Fruit fly (Drosophila melanogaster) whole organism, wandering third instar larva: ENCODE measurements around the gene ATbp.

Experiments
- Abd-B ChIP-seq: fragments of >200 bp; optimal IDR thresholded peaks from 2 replicates; lab custom pipeline; 2017; ENCODE audit warnings: missing biosample characterization, missing genetic modification characterization
- CG32264 ChIP-seq: fragments of 200-800 bp; sonication (Bioruptor generic); optimal IDR thresholded peaks from 2 replicates; lab custom pipeline; 2016; ENCODE audit warnings: missing biosample characterization, missing genetic modification characterization
- CrebA ChIP-seq: fragments of 200-800 bp; sonication (Bioruptor generic); optimal IDR thresholded peaks from 2 replicates; lab custom pipeline; 2016; ENCODE audit warnings: missing biosample characterization, mild to moderate bottlenecking, missing genetic modification characterization, borderline replicate concordance
- HLH106 ChIP-seq: fragments of 200-800 bp; optimal IDR thresholded peaks from 3 replicates; lab custom pipeline; 2019; ENCODE audit warnings: missing biosample characterization, mild to moderate bottlenecking, missing genetic modification characterization, moderate library complexity
- Hnf4 ChIP-seq: fragments of 200-800 bp; sonication (Bioruptor generic); optimal IDR thresholded peaks from 2 replicates; lab custom pipeline; 2016; ENCODE audit warnings: missing biosample characterization, mild to moderate bottlenecking, missing genetic modification characterization
- Myc ChIP-seq: fragments of >200 bp; optimal IDR thresholded peaks from 2 replicates; lab custom pipeline; 2017
- OdsH ChIP-seq: fragments of 200-800 bp; sonication (Bioruptor generic); optimal IDR thresholded peaks from 2 replicates; lab custom pipeline; 2016; ENCODE audit warnings: missing biosample characterization, mild to moderate bottlenecking, missing genetic modification characterization
- br ChIP-seq: fragments of 200-800 bp; sonication (Bioruptor generic); optimal IDR thresholded peaks from 2 replicates; lab custom pipeline; 2016; ENCODE audit warnings: missing biosample characterization, missing genetic modification characterization
- dl ChIP-seq, 2 experiments: fragments of 175-275, 200-275 bp in 1 of 2; fragments of 200-275 bp in 1 of 2; sonication (Bioruptor generic); optimal IDR thresholded peaks; lab custom pipeline; 2018; ENCODE audit warnings: mild to moderate bottlenecking in 2 of 2, missing biosample characterization in 2 of 2, missing genetic modification characterization in 2 of 2, moderate library complexity in 2 of 2; ENCODE audit not compliant: partially characterized antibody in 2 of 2, insufficient read depth in 1 of 2
- jim ChIP-seq: fragments of 175-275, 200-325 bp; sonication (Bioruptor generic); optimal IDR thresholded peaks from 2 replicates; lab custom pipeline; 2016; ENCODE audit warnings: missing biosample characterization, mild to moderate bottlenecking, missing genetic modification characterization
- lola ChIP-seq: fragments of >200 bp; optimal IDR thresholded peaks from 2 replicates; lab custom pipeline; 2017; ENCODE audit warnings: missing biosample characterization, missing genetic modification characterization
- pan ChIP-seq: fragments of >200 bp; optimal IDR thresholded peaks from 2 replicates; lab custom pipeline; 2017
- psq ChIP-seq: fragments of 200-800 bp; sonication (Bioruptor generic); optimal IDR thresholded peaks from 3 replicates; lab custom pipeline; 2017; ENCODE audit warnings: missing biosample characterization, mild to moderate bottlenecking, missing genetic modification characterization, moderate library complexity
- usp ChIP-seq: fragments of >200 bp; optimal IDR thresholded peaks from 2 replicates; lab custom pipeline; 2017; ENCODE audit warnings: missing biosample characterization, missing genetic modification characterization

dm6 chrX:23084372-23084771, 21.4 kb upstream of the ATbp start, which contains the start of gene CG17169:
- TF ChIP-seq Abd-B (GFP tag; lab: Kevin White, UChicago) (no peak), OdsH (GFP tag; lab: Kevin White, UChicago) (no peak), Hnf4 (no peak), pan (lab: Kevin White, UChicago) (no peak), br (no peak), usp (GFP tag; lab: Kevin White, UChicago) (no peak), Myc (lab: Kevin White, UChicago) (no peak), lola (GFP tag; lab: Kevin White, UChicago) (no peak), CrebA (GFP tag; lab: Kevin White, UChicago) (no peak), jim (GFP tag; lab: Kevin White, UChicago) (no peak), dl (GFP tag; optimal IDR thresholded peaks at IDR 0.05; lab: Kevin White, UChicago; ENCODE audit: insufficient read depth in 1 of 2, partially characterized antibody in 2 of 2) (no peak), HLH106 (no peak), psq (GFP tag; lab: Kevin White, UChicago) (no peak), CG32264 (GFP tag; lab: Kevin White, UChicago) (no peak)
